Worm (Caenorhabditis elegans) whole organism, early embryonic: Measurements from ENCODE around the gene prmn-1.

Experiments used
- B0310.2 ChIP-seq: sonication (generic microtip); optimal IDR thresholded peaks from 2 replicates; lab custom pipeline; 2016; ENCODE audit warnings: mild to moderate bottlenecking, missing genetic modification characterization, missing compliant biosample characterization
- F13C5.2 ChIP-seq: sonication (generic microtip); optimal IDR thresholded peaks from 2 replicates; lab custom pipeline; 2017; ENCODE audit warnings: mild to moderate bottlenecking, missing genetic modification characterization, inconsistent platforms, missing compliant biosample characterization
- ama-1 ChIP-seq: fragments of 150-350 bp; optimal IDR thresholded peaks from 2 replicates; lab custom pipeline; 2014
- ets-7 ChIP-seq: sonication (generic microtip); optimal IDR thresholded peaks from 2 replicates; lab custom pipeline; 2016; ENCODE audit warnings: missing genotype, missing genetic modification characterization, missing compliant biosample characterization
- hmbx-1 ChIP-seq: sonication (generic microtip); optimal IDR thresholded peaks from 2 replicates; lab custom pipeline; 2016; ENCODE audit warnings: mild to moderate bottlenecking, missing genetic modification characterization, missing compliant biosample characterization
- hmg-4 ChIP-seq: fragments of 200-800 bp; sonication (Bioruptor generic); optimal IDR thresholded peaks from 2 replicates; lab custom pipeline; 2018; ENCODE audit warnings: mild to moderate bottlenecking, missing genetic modification characterization, missing compliant biosample characterization
- hnd-1 ChIP-seq: sonication (generic microtip); optimal IDR thresholded peaks from 2 replicates; lab custom pipeline; 2016; ENCODE audit warnings: missing genetic modification characterization, missing compliant biosample characterization
- pes-1 ChIP-seq: fragments of 200-800 bp; sonication (Bioruptor generic); IDR thresholded peaks from 2 replicates; pipeline ENCODE4 v1.3.6; 2022; ENCODE audit warnings: missing genetic modification reagents, missing genetic modification characterization, missing compliant biosample characterization
- scrt-1 ChIP-seq: fragments of 200-800 bp; sonication (Bioruptor generic); IDR thresholded peaks from 2 replicates; pipeline ENCODE4 v1.3.6; 2022; ENCODE audit warnings: missing genetic modification characterization, missing compliant biosample characterization
- tbx-11 ChIP-seq: fragments of 200-800 bp; sonication (Bioruptor generic); IDR thresholded peaks from 2 replicates; pipeline ENCODE4 v1.3.6; 2022; ENCODE audit warnings: missing genetic modification characterization, missing compliant biosample characterization
- tbx-37 ChIP-seq: fragments of 200-800 bp; sonication (Bioruptor generic); conservative IDR thresholded peaks from 2 replicates; pipeline ENCODE4 v1.3.6; 2022; ENCODE audit warnings: missing genetic modification reagents, missing genetic modification characterization, missing compliant biosample characterization
- tra-4 ChIP-seq: sonication (generic microtip); optimal IDR thresholded peaks from 2 replicates; lab custom pipeline; 2017; ENCODE audit warnings: missing genetic modification characterization, missing compliant biosample characterization

- TF ChIP-seq ets-7, result no peak
- TF ChIP-seq ama-1 (lab: Kevin White, UChicago), result no peak
- no peak for TF ChIP-seq tbx-11 (GFP tag; lab: Robert Waterston, UW)
- TF ChIP-seq tbx-37 (GFP tag; lab: Robert Waterston, UW), result no peak
- no peak for TF ChIP-seq hnd-1 (tag; lab: Kevin White, UChicago)
- TF ChIP-seq hmbx-1, result no peak
- TF ChIP-seq tra-4 (tag; lab: Kevin White, UChicago), result no peak
- no peak for TF ChIP-seq pes-1 (GFP tag; lab: Robert Waterston, UW)
- TF ChIP-seq hmg-4 (GFP tag; lab: Kevin White, UChicago), result no peak
- no peak for TF ChIP-seq scrt-1
- no peak for TF ChIP-seq F13C5.2 (tag; lab: Kevin White, UChicago)
- no peak for TF ChIP-seq B0310.2
These were observed 26.8 kb downstream of the prmn-1 start for ce11 chrX:11411675-11412074.
